Worm (Caenorhabditis elegans) whole organism, young adult: ENCODE data around the gene Y43F8C.15.

Experiments used
- K12H6.12 ChIP-seq: fragments of 200-800 bp; sonication (Bioruptor generic); optimal IDR thresholded peaks from 2 replicates; lab custom pipeline; 2018; ENCODE audit warnings: mild to moderate bottlenecking, missing genetic modification characterization, missing compliant biosample characterization
- ama-1 ChIP-seq, 3 experiments: fragments of 150-350 bp in 1 of 3; sonication (generic microtip) in 2 of 3; optimal IDR thresholded peaks; 2 replicates each; lab custom pipeline; 2014 to 2018; ENCODE audit warnings: missing biosample characterization in 2 of 3, missing genetic modification characterization in 2 of 3, missing genetic modification reagents in 2 of 3
- ceh-100 ChIP-seq: fragments of 200-800 bp; sonication (Bioruptor generic); IDR thresholded peaks from 2 replicates; pipeline ENCODE4 v1.3.6; 2022; ENCODE audit warnings: missing genetic modification reagents, missing genetic modification characterization, missing compliant biosample characterization
- lag-1 ChIP-seq: fragments of 200-800 bp; sonication (Bioruptor generic); IDR thresholded peaks from 2 replicates; pipeline ENCODE4 v1.3.6; 2022; ENCODE audit warnings: missing genetic modification reagents, missing genetic modification characterization, missing compliant biosample characterization
- lin-35 ChIP-seq, 3 experiments: fragments of 150-350 bp in 2 of 3; sonication (generic microtip) in 1 of 3; optimal IDR thresholded peaks; 2 replicates each; lab custom pipeline; 2014 to 2018; ENCODE audit warnings: missing biosample characterization in 3 of 3, missing genetic modification characterization in 3 of 3, missing genetic modification reagents in 3 of 3
- unc-62 ChIP-seq: fragments of 150-350 bp; optimal IDR thresholded peaks from 2 replicates; lab custom pipeline; 2014; ENCODE audit warnings: missing biosample characterization, missing genetic modification reagents, missing genetic modification characterization

DNA sequence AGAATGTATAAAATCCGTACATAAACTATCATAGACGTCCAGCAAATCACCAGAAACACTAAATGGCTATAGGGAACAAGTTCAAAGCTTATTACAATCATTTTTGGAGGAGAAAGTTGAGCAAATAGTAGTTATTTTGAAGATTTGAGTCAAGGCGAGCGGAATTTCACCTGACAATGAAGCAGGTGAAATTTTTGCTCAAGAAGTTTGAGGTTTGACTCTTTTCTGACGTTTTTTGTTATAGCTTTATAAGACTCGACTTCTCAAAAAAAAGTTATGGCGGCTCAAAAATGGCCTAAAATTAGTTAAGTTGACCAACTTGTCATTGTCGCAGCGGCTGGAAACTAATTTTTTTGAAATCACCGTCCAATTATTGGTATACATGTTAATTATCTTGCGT, 1.6 kb downstream of the Y43F8C.15 start, which contains the start of gene srv-3:
- TF ChIP-seq lin-35 (GFP tag; optimal IDR thresholded peaks at IDR 0.05; lab: Kevin White, UChicago) (no peak), ama-1 (optimal IDR thresholded peaks at IDR 0.05; lab: Kevin White, UChicago) (no peak), ama-1 (GFP tag; optimal IDR thresholded peaks at IDR 0.05; lab: Kevin White, UChicago) (no peak), lag-1 (GFP tag; lab: Robert Waterston, UW) (no peak), unc-62 (GFP tag; lab: Kevin White, UChicago) (no peak), K12H6.12 (no peak), ceh-100 (GFP tag; lab: Robert Waterston, UW) (no peak)
